Fruit fly (Drosophila melanogaster) whole organism, pupa: ENCODE data around the gene CG43074.

Experiments used
- CG13204 ChIP-seq: fragments of 200-800 bp; sonication (Bioruptor generic); optimal IDR thresholded peaks from 2 replicates; lab custom pipeline; 2018; ENCODE audit warnings: missing biosample characterization, mild to moderate bottlenecking, missing genetic modification characterization, moderate library complexity
- CG14655 ChIP-seq: fragments of 200-800 bp; sonication (Bioruptor generic); optimal IDR thresholded peaks from 3 replicates; lab custom pipeline; 2017; ENCODE audit warnings: mild to moderate bottlenecking, missing biosample characterization, missing genetic modification reagents, missing genetic modification characterization
- CG15710 ChIP-seq: fragments of 200-800 bp; sonication (Bioruptor generic); optimal IDR thresholded peaks from 2 replicates; lab custom pipeline; 2018; ENCODE audit warnings: missing biosample characterization, mild to moderate bottlenecking, missing genetic modification characterization, moderate library complexity
- CG17806 ChIP-seq: fragments of 200-800 bp; sonication (Bioruptor generic); optimal IDR thresholded peaks from 2 replicates; lab custom pipeline; 2018; ENCODE audit warnings: missing biosample characterization, mild to moderate bottlenecking, missing genetic modification characterization, moderate library complexity
- CG32121 ChIP-seq: fragments of 200-800 bp; sonication (Bioruptor generic); IDR thresholded peaks from 2 replicates; pipeline ENCODE4 v1.3.6; 2022; ENCODE audit warnings: missing biosample characterization, missing genetic modification characterization
- CG34367 ChIP-seq: fragments of 200-800 bp; sonication (Bioruptor generic); optimal IDR thresholded peaks from 2 replicates; lab custom pipeline; 2018; ENCODE audit warnings: missing biosample characterization, mild to moderate bottlenecking, missing genetic modification characterization
- CG8159 ChIP-seq: fragments of 200-800 bp; sonication (Bioruptor generic); optimal IDR thresholded peaks from 3 replicates; lab custom pipeline; 2018; ENCODE audit warnings: missing biosample characterization, mild to moderate bottlenecking, missing genetic modification characterization, moderate library complexity
- EcR ChIP-seq: fragments of 200-800 bp; sonication (Bioruptor generic); optimal IDR thresholded peaks from 3 replicates; lab custom pipeline; 2019; ENCODE audit warnings: missing biosample characterization, missing genetic modification characterization, mild to moderate bottlenecking, moderate library complexity, missing genetic modification reagents
- Snoo ChIP-seq: fragments of 200-800 bp; sonication (Bioruptor generic); optimal IDR thresholded peaks from 3 replicates; lab custom pipeline; 2017; ENCODE audit warnings: missing biosample characterization, mild to moderate bottlenecking, missing genetic modification characterization, inconsistent platforms
- fd96Ca ChIP-seq: fragments of 200-800 bp; sonication (Bioruptor generic); IDR thresholded peaks from 3 replicates; pipeline ENCODE4 v1.3.6; 2022; ENCODE audit warnings: missing biosample characterization, missing genetic modification characterization
- rn ChIP-seq: fragments of 200-800 bp; sonication (Bioruptor generic); IDR thresholded peaks from 2 replicates; pipeline ENCODE4 v1.3.6; 2022; ENCODE audit warnings: missing biosample characterization, missing genetic modification characterization

- TF ChIP-seq rn (no peak), CG14655 (GFP tag; lab: Kevin White, UChicago) (peak; percentile 55), CG15710 (tag; lab: Kevin White, UChicago) (peak; percentile 30), fd96Ca (no peak), CG8159 (tag; lab: Kevin White, UChicago) (peak; percentile 54), CG13204 (GFP tag; lab: Kevin White, UChicago) (no peak), CG32121 (no peak), EcR (GFP tag; lab: Kevin White, UChicago) (no peak), Snoo (tag; lab: Kevin White, UChicago) (no peak), CG17806 (tag; lab: Kevin White, UChicago) (peak; percentile 66), CG34367 (tag; lab: Kevin White, UChicago) (peak; percentile 26)
These were observed 41.5 kb downstream of the CG43074 start for dm6 chr3L:3442751-3443524.
